Worm (Caenorhabditis elegans): ENCODE measurements around the gene pqn-51.

ce11 chrV:5089497-5090134, 40.2 kb downstream of the pqn-51 start, which contains the start of gene glb-32:
- TF ChIP-seq ceh-40 (GFP tag; IDR thresholded peaks at IDR 0.05) = no peak
- TF ChIP-seq chd-7 (tag; optimal IDR thresholded peaks at IDR 0.05) = no peak
- no peak for TF ChIP-seq unc-62 (GFP tag; optimal IDR thresholded peaks at IDR 0.05)
- no peak for TF ChIP-seq zfh-2 (GFP tag; conservative IDR thresholded peaks at IDR 0.05)
- TF ChIP-seq ama-1 (optimal IDR thresholded peaks at IDR 0.05) = no peak
- no peak for TF ChIP-seq ama-1 (GFP tag; optimal IDR thresholded peaks at IDR 0.05)
- TF ChIP-seq madf-6 (GFP tag; IDR thresholded peaks at IDR 0.05) = no peak

All from whole organism, young adult.